Worm (Caenorhabditis elegans) whole organism, L2 larva: ENCODE measurements around the gene algn-2.
A peak's percentile ranks its signal among the peaks of the same experiment; 100 is the strongest.

Source experiments
- C34F6.9 ChIP-seq: fragments of 150-350 bp; optimal IDR thresholded peaks from 2 replicates; lab custom pipeline; 2014; ENCODE audit warnings: missing biosample characterization, missing genetic modification characterization
- R02D3.7 ChIP-seq: fragments of 150-350 bp; optimal IDR thresholded peaks from 2 replicates; lab custom pipeline; 2014; ENCODE audit warnings: missing biosample characterization, missing genetic modification characterization
- aly-2 ChIP-seq: fragments of 150-350 bp; optimal IDR thresholded peaks from 2 replicates; lab custom pipeline; 2014; ENCODE audit warnings: missing biosample characterization, missing genetic modification characterization
- blmp-1 ChIP-seq: sonication (generic microtip); optimal IDR thresholded peaks from 2 replicates; lab custom pipeline; 2017; ENCODE audit warnings: missing genetic modification characterization, mild to moderate bottlenecking, missing compliant biosample characterization, antibody characterized with exemption, moderate library complexity; ENCODE audit not compliant: insufficient read depth
- ceh-16 ChIP-seq: fragments of 150-350 bp; optimal IDR thresholded peaks from 2 replicates; lab custom pipeline; 2014; ENCODE audit warnings: missing biosample characterization, missing genetic modification characterization
- crh-2 ChIP-seq: sonication (generic microtip); optimal IDR thresholded peaks from 2 replicates; lab custom pipeline; 2017; ENCODE audit warnings: missing biosample characterization, missing genetic modification characterization
- elt-1 ChIP-seq: fragments of 150-350 bp; optimal IDR thresholded peaks from 2 replicates; lab custom pipeline; 2014; ENCODE audit warnings: missing biosample characterization, missing genetic modification characterization
- elt-3 ChIP-seq: sonication (generic microtip); optimal IDR thresholded peaks from 2 replicates; lab custom pipeline; 2017; ENCODE audit warnings: missing biosample characterization, missing genetic modification characterization
- gmeb-1 ChIP-seq: fragments of 150-350 bp; optimal IDR thresholded peaks from 2 replicates; lab custom pipeline; 2014; ENCODE audit warnings: missing biosample characterization, missing genetic modification characterization
- lin-11 ChIP-seq: fragments of 150-350 bp; sonication (generic microtip); optimal IDR thresholded peaks from 2 replicates; lab custom pipeline; 2014; ENCODE audit warnings: missing biosample characterization, missing genetic modification characterization, inconsistent platforms, mixed read lengths
- lin-13 ChIP-seq: fragments of 150-350 bp; optimal IDR thresholded peaks from 2 replicates; lab custom pipeline; 2014; ENCODE audit warnings: missing biosample characterization, missing genetic modification reagents, missing genetic modification characterization
- lin-39 ChIP-seq: fragments of 150-350 bp; optimal IDR thresholded peaks from 2 replicates; lab custom pipeline; 2014; ENCODE audit warnings: missing biosample characterization, missing genetic modification reagents, missing genetic modification characterization
- mbf-1 ChIP-seq: sonication (generic microtip); optimal IDR thresholded peaks from 2 replicates; lab custom pipeline; 2017; ENCODE audit warnings: missing biosample characterization, missing genetic modification characterization
- mdl-1 ChIP-seq, 2 experiments: fragments of 150-350 bp in 1 of 2; sonication (generic microtip) in 1 of 2; optimal IDR thresholded peaks; 2 replicates each; lab custom pipeline; 2017; ENCODE audit warnings: missing biosample characterization in 2 of 2, missing genetic modification characterization in 2 of 2
- nhr-10 ChIP-seq: sonication (generic microtip); optimal IDR thresholded peaks from 2 replicates; lab custom pipeline; 2017; ENCODE audit warnings: missing biosample characterization, missing genetic modification characterization
- nhr-12 ChIP-seq: fragments of 150-350 bp; optimal IDR thresholded peaks from 2 replicates; lab custom pipeline; 2014; ENCODE audit warnings: missing biosample characterization, missing genetic modification characterization
- nhr-129 ChIP-seq: fragments of 150-350 bp; optimal IDR thresholded peaks from 2 replicates; lab custom pipeline; 2014; ENCODE audit warnings: missing biosample characterization, missing genetic modification characterization
- nhr-23 ChIP-seq: fragments of 150-350 bp; optimal IDR thresholded peaks from 2 replicates; lab custom pipeline; 2014; ENCODE audit warnings: missing biosample characterization, missing genetic modification reagents, missing genetic modification characterization
- nhr-25 ChIP-seq: fragments of 150-350 bp; sonication (generic microtip); optimal IDR thresholded peaks from 3 replicates; lab custom pipeline; 2014; ENCODE audit warnings: missing biosample characterization, missing genetic modification characterization
- nhr-77 ChIP-seq: fragments of 150-350 bp; optimal IDR thresholded peaks from 2 replicates; lab custom pipeline; 2014; ENCODE audit warnings: missing biosample characterization, missing genetic modification characterization
- peb-1 ChIP-seq: fragments of 150-350 bp; optimal IDR thresholded peaks from 2 replicates; lab custom pipeline; 2014; ENCODE audit warnings: missing biosample characterization, missing genetic modification characterization
- sem-4 ChIP-seq: fragments of 150-350 bp; optimal IDR thresholded peaks from 2 replicates; lab custom pipeline; 2014; ENCODE audit warnings: missing biosample characterization, missing genetic modification reagents, missing genetic modification characterization
- skn-1 ChIP-seq: sonication (generic microtip); optimal IDR thresholded peaks from 2 replicates; lab custom pipeline; 2017; ENCODE audit warnings: missing biosample characterization, missing genetic modification characterization
- sma-9 ChIP-seq, 2 experiments: fragments of 150-350 bp in 1 of 2; sonication (generic microtip) in 1 of 2; optimal IDR thresholded peaks; 2 replicates each; lab custom pipeline; 2014 to 2016; ENCODE audit warnings: missing genetic modification characterization in 2 of 2, mild to moderate bottlenecking in 1 of 2, missing biosample characterization in 1 of 2, missing compliant biosample characterization in 1 of 2, missing genetic modification reagents in 1 of 2, moderate library complexity in 1 of 2
- unc-39 ChIP-seq: fragments of 150-350 bp; optimal IDR thresholded peaks from 2 replicates; lab custom pipeline; 2014; ENCODE audit warnings: missing biosample characterization, missing genetic modification characterization
- unc-55 ChIP-seq: fragments of 150-350 bp; sonication (generic microtip); optimal IDR thresholded peaks from 3 replicates; lab custom pipeline; 2014; ENCODE audit warnings: missing biosample characterization, missing genetic modification reagents, missing genetic modification characterization
- unc-62 ChIP-seq: fragments of 150-350 bp; optimal IDR thresholded peaks from 2 replicates; lab custom pipeline; 2014; ENCODE audit warnings: missing biosample characterization, missing genetic modification reagents, missing genetic modification characterization
- ztf-1 ChIP-seq: fragments of 200-800 bp; sonication (Bioruptor generic); conservative IDR thresholded peaks from 2 replicates; pipeline ENCODE4 v1.3.6; 2022; ENCODE audit warnings: missing genetic modification characterization, missing compliant biosample characterization
- ztf-11 ChIP-seq: sonication (generic microtip); optimal IDR thresholded peaks from 2 replicates; lab custom pipeline; 2017; ENCODE audit warnings: missing biosample characterization, missing genetic modification characterization
- ztf-4 ChIP-seq: fragments of 150-350 bp; optimal IDR thresholded peaks from 2 replicates; lab custom pipeline; 2014; ENCODE audit warnings: missing biosample characterization, missing genetic modification characterization

algn-2 gene

ce11 chrII:5395594-5395993 is 20.5 kb downstream of the algn-2 start, which contains the start of gene pink-1:
pink-1 (minus strand) TSS chrII:5395694.
- TF ChIP-seq lin-11 = no peak
- no peak for TF ChIP-seq ceh-16

- no peak for TF ChIP-seq lin-13 (GFP tag; lab: Kevin White, UChicago)
- TF ChIP-seq gmeb-1 = no peak
- no peak for TF ChIP-seq unc-62 (GFP tag; lab: Kevin White, UChicago)
- no peak for TF ChIP-seq mbf-1 (tag; lab: Kevin White, UChicago)
- no peak for TF ChIP-seq nhr-25 (tag; lab: Kevin White, UChicago)
- no peak for TF ChIP-seq peb-1 (tag; lab: Kevin White, UChicago)
- TF ChIP-seq nhr-12 (tag; lab: Kevin White, UChicago) = no peak
- no peak for TF ChIP-seq ztf-11 (tag; lab: Kevin White, UChicago)
- no peak for TF ChIP-seq nhr-10 (tag; lab: Kevin White, UChicago)
- TF ChIP-seq aly-2 (tag; lab: Kevin White, UChicago) = no peak
- no peak for TF ChIP-seq elt-1 (tag; lab: Kevin White, UChicago)
- TF ChIP-seq ztf-4 (tag; lab: Kevin White, UChicago) = no peak
- TF ChIP-seq nhr-129 (tag; lab: Kevin White, UChicago) = no peak
Observed at ce11 chrII:5398779-5399178, 23.7 kb downstream of the algn-2 start, which contains the start of gene fbxl-3. fbxl-3 (minus strand) TSS chrII:5398902.

ce11 chrII:5399201-5399600 is 24.1 kb downstream of the algn-2 start, which contains the start of gene mog-5:
mog-5 (plus strand) TSS chrII:5399538.
- peak; percentile 45 for TF ChIP-seq unc-55 (GFP tag; lab: Kevin White, UChicago)
- TF ChIP-seq C34F6.9 = peak; percentile 8
- no peak for TF ChIP-seq nhr-23 (tag; lab: Kevin White, UChicago)
- TF ChIP-seq lin-39 = no peak
- TF ChIP-seq gmeb-1 = peak; percentile 57
- peak; percentile 12 for TF ChIP-seq sem-4
- no peak for TF ChIP-seq mbf-1 (tag; lab: Kevin White, UChicago)
- TF ChIP-seq unc-39 (tag; lab: Kevin White, UChicago) = no peak

ce11 chrII:5407548-5407947 is 32.5 kb downstream of the algn-2 start, which contains the start of gene clec-141:
clec-141 (minus strand) TSS chrII:5407648.
- TF ChIP-seq peb-1 (tag; lab: Kevin White, UChicago) = no peak
- TF ChIP-seq lin-11 = no peak
- TF ChIP-seq, all 48 proteins: peak for 0

- TF ChIP-seq R02D3.7 (tag; lab: Kevin White, UChicago) (no peak), ztf-11 (tag; lab: Kevin White, UChicago) (no peak), nhr-77 (tag; lab: Kevin White, UChicago) (no peak), lin-39 (no peak), ceh-16 (no peak)
Observed at ce11 chrII:5408924-5409323, 33.9 kb downstream of the algn-2 start, which contains the start of the genes EEED8.12 and EEED8.4. EEED8.12 (minus strand) TSS chrII:5409024. EEED8.4 (plus strand) TSS chrII:5409319.

ce11 chrII:5412467-5412866 is 37.4 kb downstream of the algn-2 start, which contains the start of the genes EEED8.13 and EEED8.18:
EEED8.13 (minus strand) TSS chrII:5412567.
EEED8.18 (minus strand) TSS chrII:5412610.
- TF ChIP-seq nhr-10 (tag; lab: Kevin White, UChicago) = no peak
- no peak for TF ChIP-seq gmeb-1
- no peak for TF ChIP-seq blmp-1
- TF ChIP-seq nhr-23 (tag; lab: Kevin White, UChicago) = no peak
- no peak for TF ChIP-seq mdl-1 (tag; optimal IDR thresholded peaks at IDR 0.05; lab: Kevin White, UChicago)
- TF ChIP-seq unc-55 (GFP tag; lab: Kevin White, UChicago) = no peak
- no peak for TF ChIP-seq ceh-16
- TF ChIP-seq mbf-1 (tag; lab: Kevin White, UChicago) = no peak
- no peak for TF ChIP-seq ztf-11 (tag; lab: Kevin White, UChicago)
- TF ChIP-seq C34F6.9 = no peak
- no peak for TF ChIP-seq crh-2
- TF ChIP-seq sma-9 (GFP tag; optimal IDR thresholded peaks at IDR 0.05; lab: Kevin White, UChicago) = no peak
- TF ChIP-seq sma-9 (tag; optimal IDR thresholded peaks at IDR 0.05; lab: Kevin White, UChicago) = no peak
- TF ChIP-seq peb-1 (tag; lab: Kevin White, UChicago) = no peak
- no peak for TF ChIP-seq ztf-1
- no peak for TF ChIP-seq skn-1 (tag; lab: Kevin White, UChicago)
- TF ChIP-seq elt-3 (tag; lab: Kevin White, UChicago) = no peak
- TF ChIP-seq R02D3.7 (tag; lab: Kevin White, UChicago) = no peak
